Fruit fly (Drosophila melanogaster): Measurements from ENCODE around the gene CG42395.

CG42395 gene

dm6 chrX:9589928-9590327, 13.9 kb upstream of the CG42395 start:
- no peak for TF ChIP-seq Myc (optimal IDR thresholded peaks at IDR 0.05)
- TF ChIP-seq usp (GFP tag; optimal IDR thresholded peaks at IDR 0.05): no peak
- peak; percentile 43 for TF ChIP-seq dmrt93B (GFP tag; optimal IDR thresholded peaks at IDR 0.05)
- TF ChIP-seq GATAd (GFP tag; optimal IDR thresholded peaks at IDR 0.05): no peak
- TF ChIP-seq Dif (GFP tag; optimal IDR thresholded peaks at IDR 0.05; ENCODE audit: partially characterized antibody): no peak
- no peak for TF ChIP-seq tai (GFP tag; optimal IDR thresholded peaks at IDR 0.05)
- no peak for TF ChIP-seq Vsx2 (GFP tag; optimal IDR thresholded peaks at IDR 0.05; ENCODE audit: partially characterized antibody)
- TF ChIP-seq N (GFP tag; optimal IDR thresholded peaks at IDR 0.05): no peak
- TF ChIP-seq h (GFP tag; optimal IDR thresholded peaks at IDR 0.05): peak; percentile 65
- no peak for TF ChIP-seq Hr83 (GFP tag; optimal IDR thresholded peaks at IDR 0.05; ENCODE audit: poor library complexity, severe bottlenecking)
- peak; percentile 24 for TF ChIP-seq OdsH (GFP tag; optimal IDR thresholded peaks at IDR 0.05)
- TF ChIP-seq dl (GFP tag; optimal IDR thresholded peaks at IDR 0.05; ENCODE audit: insufficient read depth in 1 of 2, partially characterized antibody in 2 of 2): no peak
- peak; percentile 52 for TF ChIP-seq ey (GFP tag; optimal IDR thresholded peaks at IDR 0.05)
- TF ChIP-seq woc (GFP tag; optimal IDR thresholded peaks at IDR 0.05): peak; percentile 30
- TF ChIP-seq rgr (GFP tag; optimal IDR thresholded peaks at IDR 0.05): peak; percentile 61
- TF ChIP-seq Rel (GFP tag; optimal IDR thresholded peaks at IDR 0.05): no peak
- no peak for TF ChIP-seq Rel (tag; optimal IDR thresholded peaks at IDR 0.05)
- TF ChIP-seq fru (GFP tag; optimal IDR thresholded peaks at IDR 0.05): peak; percentile 45
- TF ChIP-seq Sp1 (GFP tag; optimal IDR thresholded peaks at IDR 0.05): peak; percentile 63
- TF ChIP-seq pan (optimal IDR thresholded peaks at IDR 0.05): no peak
- TF ChIP-seq HLH106 (tag; optimal IDR thresholded peaks at IDR 0.05): peak; percentile 66
- peak in 1 of 2 experiments; percentile 70 for TF ChIP-seq foxo (GFP tag; optimal IDR thresholded peaks at IDR 0.05)
- TF ChIP-seq psq (GFP tag; optimal IDR thresholded peaks at IDR 0.05): peak; percentile 39
- peak; percentile 7 for TF ChIP-seq sage (GFP tag; optimal IDR thresholded peaks at IDR 0.05)
- peak; percentile 16 for TF ChIP-seq Hnf4 (GFP tag; optimal IDR thresholded peaks at IDR 0.05)
- no peak for TF ChIP-seq Mio (GFP tag; optimal IDR thresholded peaks at IDR 0.05)
- TF ChIP-seq brk (GFP tag; optimal IDR thresholded peaks at IDR 0.05): peak; percentile 48
- peak; percentile 50 for TF ChIP-seq br (GFP tag; optimal IDR thresholded peaks at IDR 0.05)
- TF ChIP-seq sv (GFP tag; optimal IDR thresholded peaks at IDR 0.05): peak; percentile 27
- TF ChIP-seq dsf (GFP tag; optimal IDR thresholded peaks at IDR 0.05; ENCODE audit: borderline replicate concordance): no peak
- TF ChIP-seq jim (GFP tag; optimal IDR thresholded peaks at IDR 0.05): no peak

dm6 chrX:9587881-9588280, 11.8 kb upstream of the CG42395 start:
- TF ChIP-seq pan (optimal IDR thresholded peaks at IDR 0.05) (no peak), Hnf4 (GFP tag; optimal IDR thresholded peaks at IDR 0.05) (no peak), foxo (GFP tag; optimal IDR thresholded peaks at IDR 0.05) (no peak), Abd-B (GFP tag; optimal IDR thresholded peaks at IDR 0.05) (no peak), ey (GFP tag; optimal IDR thresholded peaks at IDR 0.05) (no peak), Myc (optimal IDR thresholded peaks at IDR 0.05) (no peak), Sp1 (GFP tag; optimal IDR thresholded peaks at IDR 0.05) (no peak), OdsH (GFP tag; optimal IDR thresholded peaks at IDR 0.05) (no peak)

dm6 chrX:9586627-9587026, 10.6 kb upstream of the CG42395 start:
- TF ChIP-seq Hr83 (GFP tag; optimal IDR thresholded peaks at IDR 0.05; ENCODE audit: poor library complexity, severe bottlenecking) (no peak), h (GFP tag; optimal IDR thresholded peaks at IDR 0.05) (no peak), N (GFP tag; optimal IDR thresholded peaks at IDR 0.05) (no peak), psq (GFP tag; optimal IDR thresholded peaks at IDR 0.05) (no peak), br (GFP tag; optimal IDR thresholded peaks at IDR 0.05) (no peak), Jra (GFP tag; optimal IDR thresholded peaks at IDR 0.05) (no peak)

dm6 chrX:9586038-9586437, 10.0 kb upstream of the CG42395 start:
- TF ChIP-seq GATAd (GFP tag; optimal IDR thresholded peaks at IDR 0.05): no peak
- no peak for TF ChIP-seq Sp1 (GFP tag; optimal IDR thresholded peaks at IDR 0.05)
- TF ChIP-seq N (GFP tag; optimal IDR thresholded peaks at IDR 0.05): no peak
- TF ChIP-seq pan (optimal IDR thresholded peaks at IDR 0.05): no peak
- TF ChIP-seq h (GFP tag; optimal IDR thresholded peaks at IDR 0.05): no peak
- no peak for TF ChIP-seq Mio (GFP tag; optimal IDR thresholded peaks at IDR 0.05)
- no peak for TF ChIP-seq Hr83 (GFP tag; optimal IDR thresholded peaks at IDR 0.05; ENCODE audit: poor library complexity, severe bottlenecking)
- no peak for TF ChIP-seq usp (GFP tag; optimal IDR thresholded peaks at IDR 0.05)
- TF ChIP-seq fru (GFP tag; optimal IDR thresholded peaks at IDR 0.05): no peak
- no peak for TF ChIP-seq CG32264 (GFP tag; optimal IDR thresholded peaks at IDR 0.05)
- TF ChIP-seq dsf (GFP tag; optimal IDR thresholded peaks at IDR 0.05; ENCODE audit: borderline replicate concordance): no peak
- no peak for TF ChIP-seq Abd-B (GFP tag; optimal IDR thresholded peaks at IDR 0.05)
- no peak for TF ChIP-seq tai (GFP tag; optimal IDR thresholded peaks at IDR 0.05)
- TF ChIP-seq Vsx2 (GFP tag; optimal IDR thresholded peaks at IDR 0.05; ENCODE audit: partially characterized antibody): no peak
- no peak for TF ChIP-seq Myc (optimal IDR thresholded peaks at IDR 0.05)

Data from whole organism, wandering third instar larva.